Worm (Caenorhabditis elegans) whole organism, late embryonic: ENCODE results near the gene F40G9.18.

Experiments
- C08G9.2 ChIP-seq: sonication (generic microtip); optimal IDR thresholded peaks from 2 replicates; lab custom pipeline; 2016; ENCODE audit warnings: mild to moderate bottlenecking, missing genetic modification characterization, moderate library complexity, missing compliant biosample characterization
- ama-1 ChIP-seq: fragments of 150-350 bp; optimal IDR thresholded peaks from 2 replicates; lab custom pipeline; 2014
- ceh-14 ChIP-seq: sonication (generic microtip); optimal IDR thresholded peaks from 2 replicates; lab custom pipeline; 2016; ENCODE audit warnings: missing genotype, missing genetic modification characterization, missing compliant biosample characterization
- elt-2 ChIP-seq: sonication (generic microtip); optimal IDR thresholded peaks from 2 replicates; lab custom pipeline; 2016; ENCODE audit warnings: missing genetic modification reagents, missing genetic modification characterization, missing compliant biosample characterization
- elt-4 ChIP-seq: sonication (generic microtip); optimal IDR thresholded peaks from 2 replicates; lab custom pipeline; 2016; ENCODE audit warnings: missing genetic modification characterization, missing compliant biosample characterization
- fkh-10 ChIP-seq: fragments of 150-350 bp; optimal IDR thresholded peaks from 2 replicates; lab custom pipeline; 2014; ENCODE audit warnings: missing biosample characterization, missing genetic modification reagents, missing genetic modification characterization
- nhr-232 ChIP-seq: sonication (generic microtip); optimal IDR thresholded peaks from 2 replicates; lab custom pipeline; 2016; ENCODE audit warnings: missing genetic modification characterization, missing compliant biosample characterization
- tbx-7 ChIP-seq: sonication (generic microtip); optimal IDR thresholded peaks from 2 replicates; lab custom pipeline; 2016; ENCODE audit warnings: missing genotype, missing genetic modification characterization, missing compliant biosample characterization

- no peak for TF ChIP-seq ama-1 (lab: Kevin White, UChicago)
- no peak for TF ChIP-seq elt-4 (tag; lab: Kevin White, UChicago)
- TF ChIP-seq C08G9.2: no peak
- no peak for TF ChIP-seq nhr-232 (tag; lab: Kevin White, UChicago)
- TF ChIP-seq elt-2 (tag; lab: Kevin White, UChicago): no peak
- no peak for TF ChIP-seq tbx-7 (tag; lab: Kevin White, UChicago)
- TF ChIP-seq ceh-14 (tag; lab: Kevin White, UChicago): no peak
- TF ChIP-seq fkh-10 (GFP tag; lab: Kevin White, UChicago): no peak
Measured at ce11 chrIII:157980-158379, 11.4 kb downstream of the F40G9.18 start.
